Fruit fly (Drosophila melanogaster) whole organism, pupa: Measurements from ENCODE around the gene Ube3a.

Source experiments
- CG10348 ChIP-seq: fragments of 200-800 bp; sonication (Bioruptor generic); IDR thresholded peaks from 2 replicates; pipeline ENCODE4 v1.3.6; 2022; ENCODE audit warnings: missing biosample characterization, missing genetic modification characterization
- CG12605 ChIP-seq: fragments of 200-800 bp; sonication (Bioruptor generic); IDR thresholded peaks from 2 replicates; pipeline ENCODE4 v1.3.6; 2022; ENCODE audit warnings: missing biosample characterization, missing genetic modification characterization
- CG13204 ChIP-seq: fragments of 200-800 bp; sonication (Bioruptor generic); optimal IDR thresholded peaks from 2 replicates; lab custom pipeline; 2018; ENCODE audit warnings: missing biosample characterization, mild to moderate bottlenecking, missing genetic modification characterization, moderate library complexity
- CG14655 ChIP-seq: fragments of 200-800 bp; sonication (Bioruptor generic); optimal IDR thresholded peaks from 3 replicates; lab custom pipeline; 2017; ENCODE audit warnings: mild to moderate bottlenecking, missing biosample characterization, missing genetic modification reagents, missing genetic modification characterization
- CG15710 ChIP-seq: fragments of 200-800 bp; sonication (Bioruptor generic); optimal IDR thresholded peaks from 2 replicates; lab custom pipeline; 2018; ENCODE audit warnings: missing biosample characterization, mild to moderate bottlenecking, missing genetic modification characterization, moderate library complexity
- CG32121 ChIP-seq: fragments of 200-800 bp; sonication (Bioruptor generic); IDR thresholded peaks from 2 replicates; pipeline ENCODE4 v1.3.6; 2022; ENCODE audit warnings: missing biosample characterization, missing genetic modification characterization
- CG34367 ChIP-seq: fragments of 200-800 bp; sonication (Bioruptor generic); optimal IDR thresholded peaks from 2 replicates; lab custom pipeline; 2018; ENCODE audit warnings: missing biosample characterization, mild to moderate bottlenecking, missing genetic modification characterization
- CG4496 ChIP-seq: fragments of 200-800 bp; sonication (Bioruptor generic); IDR thresholded peaks from 3 replicates; pipeline ENCODE4 v1.3.6; 2022; ENCODE audit warnings: missing biosample characterization, missing genetic modification characterization
- CG8159 ChIP-seq: fragments of 200-800 bp; sonication (Bioruptor generic); optimal IDR thresholded peaks from 3 replicates; lab custom pipeline; 2018; ENCODE audit warnings: missing biosample characterization, mild to moderate bottlenecking, missing genetic modification characterization, moderate library complexity
- CG8301 ChIP-seq: fragments of 200-800 bp; sonication (Bioruptor generic); optimal IDR thresholded peaks from 2 replicates; lab custom pipeline; 2018; ENCODE audit warnings: missing biosample characterization, mild to moderate bottlenecking, missing genetic modification characterization
- EcR ChIP-seq: fragments of 200-800 bp; sonication (Bioruptor generic); optimal IDR thresholded peaks from 3 replicates; lab custom pipeline; 2019; ENCODE audit warnings: missing biosample characterization, missing genetic modification characterization, mild to moderate bottlenecking, moderate library complexity, missing genetic modification reagents
- Pif1A ChIP-seq: fragments of 200-800 bp; sonication (Bioruptor generic); optimal IDR thresholded peaks from 3 replicates; lab custom pipeline; 2016; ENCODE audit warnings: missing biosample characterization, missing genetic modification characterization
- Pif1B ChIP-seq: fragments of 200-800 bp; sonication (Bioruptor generic); optimal IDR thresholded peaks from 3 replicates; lab custom pipeline; 2016; ENCODE audit warnings: missing biosample characterization, missing genetic modification characterization
- gl ChIP-seq: fragments of 200-800 bp; sonication (Bioruptor generic); optimal IDR thresholded peaks from 2 replicates; lab custom pipeline; 2018; ENCODE audit warnings: missing biosample characterization, mild to moderate bottlenecking, missing genetic modification characterization

DNA sequence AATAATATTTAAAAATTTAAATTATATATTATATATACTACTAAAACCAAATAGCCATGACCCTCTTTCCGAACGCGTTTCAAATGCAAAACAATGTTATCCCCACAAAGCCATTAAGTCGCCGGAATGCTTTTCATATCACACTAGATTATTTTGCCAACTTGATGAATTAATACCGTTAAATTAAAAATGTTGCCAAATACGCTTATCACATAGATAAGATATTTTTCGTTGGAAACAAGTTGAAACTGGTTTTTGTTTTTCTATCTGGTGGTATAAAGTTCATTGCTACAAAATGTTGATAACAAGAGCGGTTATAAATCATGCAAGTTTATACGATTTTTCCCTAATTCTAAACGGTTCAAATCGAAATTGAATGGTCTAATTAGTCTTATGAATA lies 23.2 kb upstream of the Ube3a start:
- TF ChIP-seq CG15710 (tag; lab: Kevin White, UChicago): no peak
- no peak for TF ChIP-seq CG34367 (tag; lab: Kevin White, UChicago)
- TF ChIP-seq EcR (GFP tag; lab: Kevin White, UChicago): no peak
- no peak for TF ChIP-seq gl (tag; lab: Kevin White, UChicago)
- no peak for TF ChIP-seq CG13204 (GFP tag; lab: Kevin White, UChicago)
- no peak for TF ChIP-seq CG8301 (tag; lab: Kevin White, UChicago)
- TF ChIP-seq Pif1B (GFP tag; lab: Kevin White, UChicago): no peak
- no peak for TF ChIP-seq CG8159
- no peak for TF ChIP-seq CG10348
- TF ChIP-seq CG14655 (GFP tag; lab: Kevin White, UChicago): no peak
- no peak for TF ChIP-seq Pif1A
- no peak for TF ChIP-seq CG32121 (GFP tag; lab: Robert Waterston, UW)
- no peak for TF ChIP-seq CG12605 (GFP tag; lab: Robert Waterston, UW)
- no peak for TF ChIP-seq CG4496
